Fruit fly (Drosophila melanogaster): ENCODE results near the gene CG4456.

CG4456 gene

dm6 chr3L:9423757-9424527, 51.4 kb downstream of the CG4456 start:
- TF ChIP-seq ey (GFP tag; optimal IDR thresholded peaks at IDR 0.05) (no peak), Rel (GFP tag; optimal IDR thresholded peaks at IDR 0.05) (no peak), Rel (tag; optimal IDR thresholded peaks at IDR 0.05) (peak; percentile 76)

- TF ChIP-seq N (GFP tag; optimal IDR thresholded peaks at IDR 0.05) (no peak), Sp1 (GFP tag; optimal IDR thresholded peaks at IDR 0.05) (peak; percentile 4), dsf (GFP tag; optimal IDR thresholded peaks at IDR 0.05; ENCODE audit: borderline replicate concordance) (no peak), OdsH (GFP tag; optimal IDR thresholded peaks at IDR 0.05) (peak; percentile 8), Jra (GFP tag; optimal IDR thresholded peaks at IDR 0.05) (no peak), Abd-B (GFP tag; optimal IDR thresholded peaks at IDR 0.05) (no peak), CG32264 (GFP tag; optimal IDR thresholded peaks at IDR 0.05) (no peak), rgr (GFP tag; optimal IDR thresholded peaks at IDR 0.05) (no peak), foxo (GFP tag; optimal IDR thresholded peaks at IDR 0.05) (peak in 1 of 2 experiments; percentile 14), Rel (GFP tag; optimal IDR thresholded peaks at IDR 0.05) (no peak), Rel (tag; optimal IDR thresholded peaks at IDR 0.05) (no peak), usp (GFP tag; optimal IDR thresholded peaks at IDR 0.05) (no peak), br (GFP tag; optimal IDR thresholded peaks at IDR 0.05) (no peak), Vsx2 (GFP tag; optimal IDR thresholded peaks at IDR 0.05; ENCODE audit: partially characterized antibody) (no peak), woc (GFP tag; optimal IDR thresholded peaks at IDR 0.05) (no peak), Dif (GFP tag; optimal IDR thresholded peaks at IDR 0.05; ENCODE audit: partially characterized antibody) (no peak), Myc (optimal IDR thresholded peaks at IDR 0.05) (no peak), brk (GFP tag; optimal IDR thresholded peaks at IDR 0.05) (peak; percentile 62), sage (GFP tag; optimal IDR thresholded peaks at IDR 0.05) (peak; percentile 8), tai (GFP tag; optimal IDR thresholded peaks at IDR 0.05) (no peak)
These were observed 52.0 kb downstream of the CG4456 start for dm6 chr3L:9424528-9424911.
